Worm (Caenorhabditis elegans): ENCODE measurements around the gene F13E9.16.

F13E9.16 gene

DNA sequence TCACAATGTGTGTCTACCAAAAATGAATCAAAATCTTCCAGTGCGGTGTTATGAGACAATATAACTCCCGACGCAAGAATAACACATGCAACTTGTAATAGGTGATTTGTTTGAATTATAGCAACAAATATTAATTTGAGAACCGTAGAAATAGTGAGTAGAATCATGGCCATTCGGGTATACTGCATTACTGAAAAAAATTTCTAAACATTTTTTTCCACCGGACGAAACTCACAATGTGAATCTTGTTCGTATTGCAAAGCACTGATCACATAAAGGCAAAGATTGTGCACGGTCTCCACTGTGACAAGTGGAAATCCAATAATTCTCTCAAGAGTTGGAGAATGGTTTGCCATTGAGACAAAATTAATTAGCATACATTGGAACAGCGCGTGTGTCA is 15.3 kb upstream of the F13E9.16 start:
- TF ChIP-seq mes-2 (tag; optimal IDR thresholded peaks at IDR 0.05; ENCODE audit: poor library complexity, severe bottlenecking) = no peak
- peak; percentile 90 for TF ChIP-seq aha-1 (tag)

DNA sequence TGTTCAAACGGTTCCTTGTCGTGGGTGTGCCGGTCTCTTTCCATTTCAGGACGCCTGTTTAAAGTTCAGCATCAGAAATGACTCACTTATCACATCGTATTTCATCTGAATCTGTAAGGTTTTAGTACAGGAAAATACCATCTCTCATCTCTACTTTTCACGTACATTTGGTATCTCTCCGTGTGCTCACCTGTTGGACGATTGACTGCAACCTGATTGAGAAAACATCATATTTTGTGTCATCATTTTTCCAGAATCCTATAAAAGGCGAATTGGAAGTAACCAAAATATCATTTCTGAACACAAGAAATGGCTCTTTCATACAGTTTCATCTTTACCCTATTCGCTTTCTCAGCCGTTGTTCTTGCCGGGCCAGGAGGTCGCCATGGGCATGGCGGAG is 12.9 kb upstream of the F13E9.16 start, which contains the start of gene srlf-30:
TSS of gene srlf-30 (plus strand) at position 301 of the 400 bp plus-strand sequence.
- TF ChIP-seq daf-12 (tag; optimal IDR thresholded peaks at IDR 0.05) (no peak), unc-39 (tag; optimal IDR thresholded peaks at IDR 0.05) (no peak)

DNA sequence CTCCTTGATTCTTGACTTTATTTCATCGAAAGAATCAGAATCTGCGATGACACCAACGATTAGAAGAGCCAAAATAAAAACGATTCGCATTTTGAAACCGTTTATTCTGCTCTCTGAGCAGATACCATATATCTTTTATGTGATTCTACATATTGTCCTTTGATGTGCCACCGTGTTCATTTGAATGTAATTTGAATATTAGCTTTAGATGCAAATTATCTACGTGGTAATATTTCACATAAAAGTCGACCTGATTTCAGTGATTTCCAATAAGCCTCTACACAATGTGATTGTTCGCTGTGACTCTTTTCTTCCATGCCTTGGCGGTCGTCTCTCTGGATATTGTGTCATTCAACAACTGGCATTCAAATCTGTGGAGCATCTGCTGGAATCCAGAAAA is 11.9 kb upstream of the F13E9.16 start, which contains the start of the genes F13E9.9 and F13E9.19:
TSS of gene F13E9.9 (minus strand) at position 101 of the 400 bp plus-strand sequence.
TSS of gene F13E9.19 (plus strand) at position 316 of the 400 bp plus-strand sequence.
- no peak for TF ChIP-seq zip-2 (tag; optimal IDR thresholded peaks at IDR 0.05)
- TF ChIP-seq lin-15B (tag; optimal IDR thresholded peaks at IDR 0.05) = no peak
- TF ChIP-seq ceh-28 (tag; optimal IDR thresholded peaks at IDR 0.05) = no peak
- TF ChIP-seq zfp-2 (tag; optimal IDR thresholded peaks at IDR 0.05) = no peak
- no peak for TF ChIP-seq nhr-25 (tag; optimal IDR thresholded peaks at IDR 0.05; ENCODE audit: borderline replicate concordance, insufficient read depth)
- no peak for TF ChIP-seq pha-4 (GFP tag; IDR thresholded peaks at IDR 0.05)
- TF ChIP-seq pha-4 (tag; optimal IDR thresholded peaks at IDR 0.05) = no peak
- TF ChIP-seq aha-1 (tag) = no peak
- TF ChIP-seq ceh-82 (tag; optimal IDR thresholded peaks at IDR 0.05) = no peak
- TF ChIP-seq mep-1 (tag; optimal IDR thresholded peaks at IDR 0.05) = no peak
- TF ChIP-seq T26A8.4 (GFP tag; IDR thresholded peaks at IDR 0.05) = no peak
- TF ChIP-seq nhr-111 (GFP tag; optimal IDR thresholded peaks at IDR 0.05) = no peak
- TF ChIP-seq T20F7.1 (GFP tag; optimal IDR thresholded peaks at IDR 0.05) = no peak
- TF ChIP-seq ceh-44 (GFP tag; IDR thresholded peaks at IDR 0.05) = no peak
- no peak for TF ChIP-seq nhr-237 (tag; optimal IDR thresholded peaks at IDR 0.05)
- no peak for TF ChIP-seq nhr-28 (tag; optimal IDR thresholded peaks at IDR 0.05)
- no peak for TF ChIP-seq ZK337.2 (GFP tag; IDR thresholded peaks at IDR 0.05)
- TF ChIP-seq ceh-20 (GFP tag; IDR thresholded peaks at IDR 0.05) = no peak
- no peak for TF ChIP-seq R02D3.7 (tag; optimal IDR thresholded peaks at IDR 0.05)
- no peak for TF ChIP-seq mxl-3 (GFP tag; optimal IDR thresholded peaks at IDR 0.05)
- no peak for TF ChIP-seq spr-1 (tag; optimal IDR thresholded peaks at IDR 0.05)

DNA sequence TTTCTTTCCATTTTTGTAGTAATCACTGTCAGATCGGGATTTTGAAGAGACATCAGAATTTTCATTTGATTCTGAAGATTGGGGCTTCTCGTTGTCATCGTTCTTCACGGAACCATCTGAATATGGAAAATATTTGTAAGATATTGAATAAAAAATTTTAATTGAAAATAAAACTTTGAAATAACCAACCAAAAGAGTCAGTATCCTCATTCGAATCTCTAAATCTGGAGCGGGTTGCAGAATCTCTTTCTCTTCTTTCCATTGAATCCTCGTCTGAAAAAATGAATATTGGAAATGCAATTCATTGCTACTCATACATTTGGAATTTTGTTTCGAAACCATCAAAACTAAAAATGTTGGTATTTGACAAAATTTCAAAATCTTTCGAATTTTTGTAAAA is 11.0 kb upstream of the F13E9.16 start:
- TF ChIP-seq Y75B8A.6 (GFP tag; IDR thresholded peaks at IDR 0.05) = no peak
- TF ChIP-seq nhr-77 (tag; optimal IDR thresholded peaks at IDR 0.05) = no peak
- no peak for TF ChIP-seq dmd-6 (GFP tag; IDR thresholded peaks at IDR 0.05)
- TF ChIP-seq aly-2 (tag; optimal IDR thresholded peaks at IDR 0.05) = no peak
- no peak for TF ChIP-seq nhr-10 (tag; optimal IDR thresholded peaks at IDR 0.05)
- peak; percentile 48 for TF ChIP-seq aha-1 (tag)
- TF ChIP-seq saeg-2 (GFP tag; IDR thresholded peaks at IDR 0.05) = no peak
- no peak for TF ChIP-seq F49E8.2 (tag; optimal IDR thresholded peaks at IDR 0.05; ENCODE audit: borderline replicate concordance)
- peak in 1 of 2 experiments; percentile 92 for TF ChIP-seq unc-62 (GFP tag; optimal IDR thresholded peaks at IDR 0.05 in 1 of 2)
- TF ChIP-seq unc-62 (tag; optimal IDR thresholded peaks at IDR 0.05) = no peak
- TF ChIP-seq arid-1 (GFP tag; conservative IDR thresholded peaks at IDR 0.05) = no peak
- no peak for TF ChIP-seq nhr-102 (tag; optimal IDR thresholded peaks at IDR 0.05)
- TF ChIP-seq ces-1 (GFP tag; optimal IDR thresholded peaks at IDR 0.05) = no peak
- TF ChIP-seq Y5F2A.4 (GFP tag; optimal IDR thresholded peaks at IDR 0.05) = no peak
